Worm (Caenorhabditis elegans) whole organism, L4 larva: Measurements from ENCODE around the gene pno-1.
A peak's percentile ranks its signal among the peaks of the same experiment; 100 is the strongest.

Source experiments
- F37D6.2 ChIP-seq: sonication (generic microtip); optimal IDR thresholded peaks from 2 replicates; lab custom pipeline; 2016; ENCODE audit warnings: mild to moderate bottlenecking, missing genetic modification characterization, missing compliant biosample characterization
- Y105C5A.15 ChIP-seq: fragments of 200-800 bp; sonication (Bioruptor generic); IDR thresholded peaks from 2 replicates; pipeline ENCODE4 v1.3.6; 2022; ENCODE audit warnings: missing genetic modification characterization, missing compliant biosample characterization
- aha-1 ChIP-seq: fragments of 150-350 bp; peaks from one replicate; lab custom pipeline; 2014; ENCODE audit warnings: missing biosample characterization, missing genetic modification characterization
- ces-1 ChIP-seq: fragments of 150-350 bp; sonication (generic microtip); optimal IDR thresholded peaks from 4 replicates; lab custom pipeline; 2014; ENCODE audit warnings: missing biosample characterization, missing genetic modification reagents, missing genetic modification characterization
- ctbp-1 ChIP-seq: fragments of 200-800 bp; sonication (Bioruptor generic); IDR thresholded peaks from 2 replicates; pipeline ENCODE4 v1.3.6; 2022; ENCODE audit warnings: missing genetic modification reagents, missing genetic modification characterization, missing compliant biosample characterization
- daf-16 ChIP-seq, 3 experiments: sonication (generic microtip); optimal IDR thresholded peaks; 2 replicates each; lab custom pipeline; 2016 to 2017; ENCODE audit warnings: missing genetic modification characterization in 3 of 3, missing genetic modification reagents in 3 of 3, mild to moderate bottlenecking in 2 of 3, missing compliant biosample characterization in 2 of 3, missing biosample characterization in 1 of 3, moderate library complexity in 1 of 3
- daf-8 ChIP-seq: fragments of 200-800 bp; sonication (Bioruptor generic); IDR thresholded peaks from 2 replicates; pipeline ENCODE4 v1.3.6; 2022; ENCODE audit warnings: missing genetic modification characterization, missing compliant biosample characterization
- dmd-9 ChIP-seq: fragments of 200-800 bp; sonication (Bioruptor generic); IDR thresholded peaks from 2 replicates; pipeline ENCODE4 v1.3.6; 2022; ENCODE audit warnings: missing genetic modification reagents, missing genetic modification characterization, missing compliant biosample characterization
- egl-43 ChIP-seq: fragments of 200-800 bp; sonication (Bioruptor generic); IDR thresholded peaks from 2 replicates; pipeline ENCODE4 v1.3.6; 2022; ENCODE audit warnings: missing genetic modification reagents, missing genetic modification characterization, missing compliant biosample characterization
- fkh-10 ChIP-seq: fragments of 150-350 bp; optimal IDR thresholded peaks from 2 replicates; lab custom pipeline; 2014; ENCODE audit warnings: missing biosample characterization, missing genetic modification reagents, missing genetic modification characterization
- hif-1 ChIP-seq, 2 experiments: sonication (generic microtip); optimal IDR thresholded peaks; 2 replicates each; lab custom pipeline; 2016 to 2017; ENCODE audit warnings: missing compliant biosample characterization in 2 of 2, missing genetic modification characterization in 2 of 2, missing genetic modification reagents in 2 of 2, missing genotype in 2 of 2, mild to moderate bottlenecking in 1 of 2
- hmg-1.1 ChIP-seq: fragments of 200-800 bp; sonication (Bioruptor generic); IDR thresholded peaks from 2 replicates; pipeline ENCODE4 v1.3.6; 2022; ENCODE audit warnings: missing genetic modification reagents, missing genetic modification characterization, missing compliant biosample characterization
- lim-7 ChIP-seq: fragments of 200-800 bp; sonication (Bioruptor generic); IDR thresholded peaks from 2 replicates; pipeline ENCODE4 v1.3.6; 2022; ENCODE audit warnings: missing genetic modification characterization, missing compliant biosample characterization
- lin-1 ChIP-seq: fragments of 200-800 bp; sonication (Bioruptor generic); IDR thresholded peaks from 2 replicates; pipeline ENCODE4 v1.3.6; 2022; ENCODE audit warnings: missing genetic modification reagents, missing genetic modification characterization, missing compliant biosample characterization
- lsy-2 ChIP-seq, 2 experiments: fragments of 150-350 bp in 1 of 2; sonication (generic microtip) in 1 of 2; optimal IDR thresholded peaks; 2 replicates each; lab custom pipeline; 2014 to 2017; ENCODE audit warnings: missing biosample characterization in 2 of 2, missing genetic modification characterization in 2 of 2
- nhr-25 ChIP-seq: sonication (generic microtip); optimal IDR thresholded peaks from 2 replicates; lab custom pipeline; 2017; ENCODE audit warnings: missing genetic modification characterization, mild to moderate bottlenecking, missing compliant biosample characterization, antibody characterized with exemption, moderate library complexity, borderline replicate concordance; ENCODE audit not compliant: insufficient read depth
- unc-130 ChIP-seq: sonication (generic microtip); optimal IDR thresholded peaks from 2 replicates; lab custom pipeline; 2016; ENCODE audit warnings: missing genetic modification reagents, missing genetic modification characterization, missing compliant biosample characterization
- unc-39 ChIP-seq: sonication (generic microtip); optimal IDR thresholded peaks from 2 replicates; lab custom pipeline; 2017; ENCODE audit warnings: missing biosample characterization, missing genetic modification characterization
- unc-62 ChIP-seq, 3 experiments: fragments of 150-350 bp in 1 of 3; sonication (generic microtip); optimal IDR thresholded peaks in 2 of 3; peaks in 1 of 3; 1 replicate in 1 of 3; 2 replicates in 2 of 3; lab custom pipeline; 2014 to 2017; ENCODE audit warnings: missing biosample characterization in 3 of 3, missing genetic modification characterization in 3 of 3, missing genetic modification reagents in 3 of 3, missing genotype in 1 of 3
- vab-7 ChIP-seq: fragments of 200-800 bp; sonication (Bioruptor generic); IDR thresholded peaks from 2 replicates; pipeline ENCODE4 v1.3.6; 2022; ENCODE audit warnings: missing genetic modification reagents, missing genetic modification characterization, missing compliant biosample characterization

pno-1 gene

DNA sequence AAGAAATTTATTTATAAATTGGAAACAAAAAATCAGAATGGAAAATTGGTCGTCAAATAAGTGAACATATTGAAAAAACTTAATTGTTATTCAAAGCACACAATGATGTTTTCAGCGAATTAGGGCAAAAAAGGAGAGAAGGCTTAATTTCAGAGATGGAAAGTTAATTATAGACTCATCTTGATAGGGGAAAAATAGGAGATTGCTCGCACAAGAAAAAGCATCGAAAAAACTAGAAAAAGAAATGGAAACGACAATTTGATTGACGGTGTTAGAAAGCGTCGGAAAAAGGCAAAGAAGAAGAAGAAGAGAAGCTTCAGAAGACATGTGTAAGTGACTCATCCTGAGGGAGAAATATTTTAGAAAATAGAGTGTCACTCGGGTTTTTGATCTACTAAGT lies 46.7 kb downstream of the pno-1 start:
- TF ChIP-seq unc-62 (GFP tag; optimal IDR thresholded peaks at IDR 0.05 in 1 of 2; lab: Kevin White, UChicago), result peak in 1 of 2 experiments; percentile 95
- no peak for TF ChIP-seq unc-62 (tag; optimal IDR thresholded peaks at IDR 0.05; lab: Kevin White, UChicago)
- no peak for TF ChIP-seq lim-7 (GFP tag; lab: Robert Waterston, UW)
- no peak for TF ChIP-seq Y105C5A.15 (GFP tag; lab: Robert Waterston, UW)

DNA sequence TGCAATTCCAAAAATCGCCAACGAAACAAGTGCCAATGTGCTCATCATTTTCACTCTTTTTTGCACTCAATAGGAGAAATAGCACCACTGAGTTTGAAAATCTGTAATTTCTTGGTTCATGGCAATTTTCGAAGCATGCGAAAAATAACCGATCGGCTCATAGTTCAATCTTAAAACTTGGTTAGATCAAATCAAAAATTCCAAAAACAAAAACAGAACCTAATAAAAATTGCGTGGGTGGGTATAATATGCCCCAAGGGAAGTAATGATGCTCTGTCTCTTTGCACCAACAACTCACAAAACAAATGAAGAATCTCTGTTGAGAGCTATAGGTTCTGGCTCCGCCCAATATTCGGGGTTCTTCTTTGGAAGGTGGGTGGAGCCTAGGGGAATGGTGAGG lies 50.8 kb downstream of the pno-1 start, which contains the start of gene nlp-11:
TSS of gene nlp-11 (minus strand) at position 101 of the 400 bp plus-strand sequence.
- no peak for TF ChIP-seq dmd-9
- TF ChIP-seq unc-62 (GFP tag; optimal IDR thresholded peaks at IDR 0.05 in 1 of 2; lab: Kevin White, UChicago), result peak in 1 of 2 experiments; percentile 57
- TF ChIP-seq unc-62 (tag; optimal IDR thresholded peaks at IDR 0.05; lab: Kevin White, UChicago), result no peak

DNA sequence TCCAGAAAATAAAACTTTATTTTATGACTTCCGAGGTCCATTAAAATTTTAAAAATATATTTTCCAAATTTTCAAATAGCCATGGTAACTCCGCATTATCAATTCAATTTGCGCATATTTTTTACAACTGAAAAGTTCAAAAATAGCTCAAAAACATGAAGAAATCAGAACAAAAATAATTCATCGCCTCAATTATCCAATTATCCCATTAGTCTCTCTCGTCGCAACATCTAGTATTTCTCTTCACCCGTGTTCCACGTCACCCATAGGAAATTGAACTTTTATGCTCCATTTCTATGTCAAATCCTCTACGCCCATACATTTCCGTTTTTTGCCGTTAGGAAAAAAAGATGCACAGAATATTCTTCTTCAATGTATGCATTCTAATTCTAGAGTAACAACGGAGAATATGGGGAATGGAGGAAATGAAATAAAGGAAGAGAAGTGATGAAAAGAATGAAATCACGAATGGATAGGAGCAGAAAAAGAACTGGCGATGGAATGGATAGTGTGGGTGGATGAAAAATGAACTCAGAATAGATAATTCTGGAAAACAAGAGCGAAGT lies 52.5 kb downstream of the pno-1 start:
- TF ChIP-seq aha-1 (tag; lab: Kevin White, UChicago), result no peak
- TF ChIP-seq ctbp-1 (GFP tag; lab: Robert Waterston, UW), result peak; percentile 64
- TF ChIP-seq F37D6.2 (tag; lab: Kevin White, UChicago), result no peak
- TF ChIP-seq lsy-2 (tag; optimal IDR thresholded peaks at IDR 0.05; lab: Kevin White, UChicago), result peak in 1 of 2 experiments; percentile 12
- no peak for TF ChIP-seq daf-16 (GFP tag; optimal IDR thresholded peaks at IDR 0.05; lab: Kevin White, UChicago)
- TF ChIP-seq daf-16 (tag; optimal IDR thresholded peaks at IDR 0.05; lab: Kevin White, UChicago), result no peak
- TF ChIP-seq hmg-1.1 (GFP tag; lab: Robert Waterston, UW), result no peak
- no peak for TF ChIP-seq unc-130 (GFP tag; lab: Kevin White, UChicago)
- TF ChIP-seq ces-1 (GFP tag; lab: Kevin White, UChicago), result peak; percentile 73
- TF ChIP-seq daf-8, result no peak
- no peak for TF ChIP-seq dmd-9
- no peak for TF ChIP-seq hif-1 (tag; optimal IDR thresholded peaks at IDR 0.05; lab: Kevin White, UChicago)
- peak; percentile 89 for TF ChIP-seq fkh-10 (GFP tag; lab: Kevin White, UChicago)
- no peak for TF ChIP-seq vab-7 (GFP tag; lab: Robert Waterston, UW)
- no peak for TF ChIP-seq egl-43
- TF ChIP-seq nhr-25, result no peak
- TF ChIP-seq lin-1 (GFP tag; lab: Robert Waterston, UW), result no peak
- TF ChIP-seq unc-39 (tag; lab: Kevin White, UChicago), result no peak
